Fruit fly (Drosophila melanogaster) whole organism, pupa: ENCODE results near the gene Oatp26F.

Experiments used
- CG10348 ChIP-seq: fragments of 200-800 bp; sonication (Bioruptor generic); IDR thresholded peaks from 2 replicates; pipeline ENCODE4 v1.3.6; 2022; ENCODE audit warnings: missing biosample characterization, missing genetic modification characterization
- CG12605 ChIP-seq: fragments of 200-800 bp; sonication (Bioruptor generic); IDR thresholded peaks from 2 replicates; pipeline ENCODE4 v1.3.6; 2022; ENCODE audit warnings: missing biosample characterization, missing genetic modification characterization
- CG13204 ChIP-seq: fragments of 200-800 bp; sonication (Bioruptor generic); optimal IDR thresholded peaks from 2 replicates; lab custom pipeline; 2018; ENCODE audit warnings: missing biosample characterization, mild to moderate bottlenecking, missing genetic modification characterization, moderate library complexity
- CG14655 ChIP-seq: fragments of 200-800 bp; sonication (Bioruptor generic); optimal IDR thresholded peaks from 3 replicates; lab custom pipeline; 2017; ENCODE audit warnings: mild to moderate bottlenecking, missing biosample characterization, missing genetic modification reagents, missing genetic modification characterization
- CG15710 ChIP-seq: fragments of 200-800 bp; sonication (Bioruptor generic); optimal IDR thresholded peaks from 2 replicates; lab custom pipeline; 2018; ENCODE audit warnings: missing biosample characterization, mild to moderate bottlenecking, missing genetic modification characterization, moderate library complexity
- CG17806 ChIP-seq: fragments of 200-800 bp; sonication (Bioruptor generic); optimal IDR thresholded peaks from 2 replicates; lab custom pipeline; 2018; ENCODE audit warnings: missing biosample characterization, mild to moderate bottlenecking, missing genetic modification characterization, moderate library complexity
- CG32121 ChIP-seq: fragments of 200-800 bp; sonication (Bioruptor generic); IDR thresholded peaks from 2 replicates; pipeline ENCODE4 v1.3.6; 2022; ENCODE audit warnings: missing biosample characterization, missing genetic modification characterization
- CG34367 ChIP-seq: fragments of 200-800 bp; sonication (Bioruptor generic); optimal IDR thresholded peaks from 2 replicates; lab custom pipeline; 2018; ENCODE audit warnings: missing biosample characterization, mild to moderate bottlenecking, missing genetic modification characterization
- CG4496 ChIP-seq: fragments of 200-800 bp; sonication (Bioruptor generic); IDR thresholded peaks from 3 replicates; pipeline ENCODE4 v1.3.6; 2022; ENCODE audit warnings: missing biosample characterization, missing genetic modification characterization
- CG8159 ChIP-seq: fragments of 200-800 bp; sonication (Bioruptor generic); optimal IDR thresholded peaks from 3 replicates; lab custom pipeline; 2018; ENCODE audit warnings: missing biosample characterization, mild to moderate bottlenecking, missing genetic modification characterization, moderate library complexity
- CG8301 ChIP-seq: fragments of 200-800 bp; sonication (Bioruptor generic); optimal IDR thresholded peaks from 2 replicates; lab custom pipeline; 2018; ENCODE audit warnings: missing biosample characterization, mild to moderate bottlenecking, missing genetic modification characterization
- CG9948 ChIP-seq: fragments of 200-800 bp; sonication (Bioruptor generic); optimal IDR thresholded peaks from 2 replicates; lab custom pipeline; 2018; ENCODE audit warnings: missing biosample characterization, mild to moderate bottlenecking, missing genetic modification characterization, moderate library complexity
- D1 ChIP-seq: fragments of 200-800 bp; sonication (Bioruptor generic); optimal IDR thresholded peaks from 2 replicates; lab custom pipeline; 2018; ENCODE audit warnings: missing biosample characterization, mild to moderate bottlenecking, missing genetic modification characterization, moderate library complexity
- EcR ChIP-seq: fragments of 200-800 bp; sonication (Bioruptor generic); optimal IDR thresholded peaks from 3 replicates; lab custom pipeline; 2019; ENCODE audit warnings: missing biosample characterization, missing genetic modification characterization, mild to moderate bottlenecking, moderate library complexity, missing genetic modification reagents
- Ets98B ChIP-seq: fragments of 200-800 bp; sonication (Bioruptor generic); IDR thresholded peaks from 2 replicates; pipeline ENCODE4 v1.3.6; 2022; ENCODE audit warnings: missing biosample characterization, missing genetic modification characterization
- Pif1A ChIP-seq: fragments of 200-800 bp; sonication (Bioruptor generic); optimal IDR thresholded peaks from 3 replicates; lab custom pipeline; 2016; ENCODE audit warnings: missing biosample characterization, missing genetic modification characterization
- Pif1B ChIP-seq: fragments of 200-800 bp; sonication (Bioruptor generic); optimal IDR thresholded peaks from 3 replicates; lab custom pipeline; 2016; ENCODE audit warnings: missing biosample characterization, missing genetic modification characterization
- Snoo ChIP-seq: fragments of 200-800 bp; sonication (Bioruptor generic); optimal IDR thresholded peaks from 3 replicates; lab custom pipeline; 2017; ENCODE audit warnings: missing biosample characterization, mild to moderate bottlenecking, missing genetic modification characterization, inconsistent platforms
- fd96Ca ChIP-seq: fragments of 200-800 bp; sonication (Bioruptor generic); IDR thresholded peaks from 3 replicates; pipeline ENCODE4 v1.3.6; 2022; ENCODE audit warnings: missing biosample characterization, missing genetic modification characterization
- gl ChIP-seq: fragments of 200-800 bp; sonication (Bioruptor generic); optimal IDR thresholded peaks from 2 replicates; lab custom pipeline; 2018; ENCODE audit warnings: missing biosample characterization, mild to moderate bottlenecking, missing genetic modification characterization
- rn ChIP-seq: fragments of 200-800 bp; sonication (Bioruptor generic); IDR thresholded peaks from 2 replicates; pipeline ENCODE4 v1.3.6; 2022; ENCODE audit warnings: missing biosample characterization, missing genetic modification characterization

Gene Oatp26F

dm6 chr2L:6647103-6647711, 15.0 kb upstream of the Oatp26F start:
- TF ChIP-seq Pif1A (GFP tag; lab: Kevin White, UChicago) (peak; percentile 97), CG17806 (tag; lab: Kevin White, UChicago) (peak; percentile 90), EcR (GFP tag; lab: Kevin White, UChicago) (peak; percentile 3), CG34367 (tag; lab: Kevin White, UChicago) (peak; percentile 82), CG32121 (GFP tag; lab: Robert Waterston, UW) (peak; percentile 98), gl (tag; lab: Kevin White, UChicago) (peak; percentile 82), rn (GFP tag; lab: Robert Waterston, UW) (peak; percentile 92), fd96Ca (GFP tag; lab: Robert Waterston, UW) (peak; percentile 96), CG14655 (GFP tag; lab: Kevin White, UChicago) (peak; percentile 95), CG15710 (tag; lab: Kevin White, UChicago) (peak; percentile 82), Pif1B (peak; percentile 94), CG4496 (GFP tag; lab: Robert Waterston, UW) (peak; percentile 98), CG8159 (peak; percentile 89), Ets98B (GFP tag; lab: Robert Waterston, UW) (peak; percentile 97), D1 (peak; percentile 68), CG10348 (GFP tag; lab: Robert Waterston, UW) (peak; percentile 88), CG8301 (peak; percentile 96), CG13204 (GFP tag; lab: Kevin White, UChicago) (peak; percentile 73), CG9948 (peak; percentile 91), CG12605 (GFP tag; lab: Robert Waterston, UW) (peak; percentile 96), Snoo (peak; percentile 90)

dm6 chr2L:6644421-6645059, 12.3 kb upstream of the Oatp26F start:
- TF ChIP-seq D1 (no peak), Pif1A (GFP tag; lab: Kevin White, UChicago) (no peak), Ets98B (GFP tag; lab: Robert Waterston, UW) (no peak), CG32121 (GFP tag; lab: Robert Waterston, UW) (no peak), EcR (GFP tag; lab: Kevin White, UChicago) (peak; percentile 28), Snoo (no peak), CG4496 (GFP tag; lab: Robert Waterston, UW) (peak; percentile 34; the same call in 1 of the 3 replicates), fd96Ca (GFP tag; lab: Robert Waterston, UW) (0 out of 3 replicates have a peak, but pooled peaks have one; percentile 38), CG15710 (tag; lab: Kevin White, UChicago) (no peak), CG17806 (tag; lab: Kevin White, UChicago) (no peak), CG8301 (no peak), CG10348 (GFP tag; lab: Robert Waterston, UW) (no peak), rn (GFP tag; lab: Robert Waterston, UW) (no peak), CG13204 (GFP tag; lab: Kevin White, UChicago) (no peak), gl (tag; lab: Kevin White, UChicago) (peak; percentile 58), CG34367 (tag; lab: Kevin White, UChicago) (no peak), CG9948 (no peak), CG14655 (GFP tag; lab: Kevin White, UChicago) (no peak), CG8159 (no peak), Pif1B (peak; percentile 17), CG12605 (GFP tag; lab: Robert Waterston, UW) (0 out of 2 replicates have a peak, but pooled peaks have one; percentile 11)

- no peak for TF ChIP-seq CG32121 (GFP tag; lab: Robert Waterston, UW)
- TF ChIP-seq Snoo, result no peak
- TF ChIP-seq CG8301, result no peak
- TF ChIP-seq rn (GFP tag; lab: Robert Waterston, UW), result no peak
- no peak for TF ChIP-seq D1
- no peak for TF ChIP-seq CG13204 (GFP tag; lab: Kevin White, UChicago)
- TF ChIP-seq CG10348 (GFP tag; lab: Robert Waterston, UW), result no peak
- no peak for TF ChIP-seq CG9948
- TF ChIP-seq EcR (GFP tag; lab: Kevin White, UChicago), result no peak
- TF ChIP-seq CG17806 (tag; lab: Kevin White, UChicago), result no peak
- no peak for TF ChIP-seq CG4496 (GFP tag; lab: Robert Waterston, UW)
- no peak for TF ChIP-seq CG34367 (tag; lab: Kevin White, UChicago)
- no peak for TF ChIP-seq Pif1A (GFP tag; lab: Kevin White, UChicago)
- no peak for TF ChIP-seq CG15710 (tag; lab: Kevin White, UChicago)
- TF ChIP-seq CG12605 (GFP tag; lab: Robert Waterston, UW), result no peak
- no peak for TF ChIP-seq CG14655 (GFP tag; lab: Kevin White, UChicago)
- TF ChIP-seq gl (tag; lab: Kevin White, UChicago), result no peak
Measured at dm6 chr2L:6643218-6643756, 11.1 kb upstream of the Oatp26F start.

- TF ChIP-seq D1 (peak; percentile 78), CG10348 (GFP tag; lab: Robert Waterston, UW) (no peak)
Measured at dm6 chr2L:6622642-6623162, 9.5 kb downstream of the Oatp26F start, which contains the start of gene CG34345. Gene CG34345 (plus strand): TSS chr2L:6623112.

dm6 chr2L:6622031-6622430, 10.2 kb downstream of the Oatp26F start:
- TF ChIP-seq fd96Ca (GFP tag; lab: Robert Waterston, UW), result no peak
- no peak for TF ChIP-seq CG9948
- no peak for TF ChIP-seq CG8301
- TF ChIP-seq CG32121 (GFP tag; lab: Robert Waterston, UW), result no peak
- no peak for TF ChIP-seq CG15710 (tag; lab: Kevin White, UChicago)
- no peak for TF ChIP-seq D1
- no peak for TF ChIP-seq Snoo
- TF ChIP-seq CG14655 (GFP tag; lab: Kevin White, UChicago), result no peak
- TF ChIP-seq CG4496 (GFP tag; lab: Robert Waterston, UW), result no peak
- no peak for TF ChIP-seq CG10348 (GFP tag; lab: Robert Waterston, UW)
- TF ChIP-seq Pif1B, result no peak
- TF ChIP-seq gl (tag; lab: Kevin White, UChicago), result no peak
- no peak for TF ChIP-seq Pif1A (GFP tag; lab: Kevin White, UChicago)
- TF ChIP-seq CG8159, result no peak
- TF ChIP-seq CG13204 (GFP tag; lab: Kevin White, UChicago), result no peak
- no peak for TF ChIP-seq Ets98B (GFP tag; lab: Robert Waterston, UW)
- no peak for TF ChIP-seq rn (GFP tag; lab: Robert Waterston, UW)
- TF ChIP-seq CG12605 (GFP tag; lab: Robert Waterston, UW), result no peak
- TF ChIP-seq CG34367 (tag; lab: Kevin White, UChicago), result no peak
